Worm (Caenorhabditis elegans): Measurements from ENCODE around the gene F59E12.9.

ce11 chrII:5651426-5651825, 4.6 kb upstream of the F59E12.9 start:
- TF ChIP-seq elt-2 (tag; optimal IDR thresholded peaks at IDR 0.05), result no peak
- TF ChIP-seq pqm-1 (tag; optimal IDR thresholded peaks at IDR 0.05), result no peak
- no peak for TF ChIP-seq ama-1 (optimal IDR thresholded peaks at IDR 0.05)
- TF ChIP-seq nhr-76 (tag; optimal IDR thresholded peaks at IDR 0.05), result no peak
- TF ChIP-seq ceh-82 (tag; optimal IDR thresholded peaks at IDR 0.05), result no peak
- TF ChIP-seq egl-27 (tag; optimal IDR thresholded peaks at IDR 0.05), result no peak
- no peak for TF ChIP-seq nhr-25 (tag; optimal IDR thresholded peaks at IDR 0.05)
- no peak for TF ChIP-seq snpc-4 (tag; optimal IDR thresholded peaks at IDR 0.05)

All from whole organism, L3 larva.